Fruit fly (Drosophila melanogaster): ENCODE results near the gene RtcB.
A peak's percentile ranks its signal among the peaks of the same experiment; 100 is the strongest.

Gene RtcB

DNA sequence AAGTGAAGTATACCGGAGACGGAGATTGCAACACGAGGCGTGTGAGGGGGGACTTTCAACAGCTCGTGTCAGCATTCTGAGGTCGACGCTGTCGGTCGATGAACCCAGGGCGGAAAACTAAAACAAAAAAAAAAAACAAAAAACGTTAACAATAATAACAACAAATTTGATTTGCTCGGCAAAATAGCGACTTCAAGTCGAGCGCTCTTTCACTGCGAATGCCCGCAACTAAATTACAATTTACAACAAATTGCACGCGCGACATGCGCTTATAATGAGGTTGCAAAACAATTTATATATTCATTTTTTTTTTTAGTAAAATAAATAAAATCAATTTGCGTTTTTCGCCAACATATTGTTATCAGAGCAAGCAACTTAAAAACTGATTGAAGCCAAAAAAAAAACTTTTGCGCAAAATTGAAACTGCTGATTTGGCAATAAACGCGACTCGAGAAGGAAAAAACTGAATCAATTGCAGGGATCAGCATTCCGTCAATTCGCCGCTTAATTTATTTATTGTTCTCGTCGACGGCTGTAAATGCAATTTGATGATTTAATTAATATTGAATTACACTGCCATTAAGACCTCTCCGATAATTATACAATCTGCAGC lies 43.1 kb downstream of the RtcB start:
- TF ChIP-seq Hr4 (GFP tag; optimal IDR thresholded peaks at IDR 0.05) (no peak), svp (GFP tag) (peak; percentile 59), CG10669 (GFP tag; optimal IDR thresholded peaks at IDR 0.05) (no peak), achi (GFP tag; optimal IDR thresholded peaks at IDR 0.05) (no peak), eg (GFP tag; IDR thresholded peaks at IDR 0.05) (no peak), CG11902 (GFP tag; optimal IDR thresholded peaks at IDR 0.05) (no peak)

DNA sequence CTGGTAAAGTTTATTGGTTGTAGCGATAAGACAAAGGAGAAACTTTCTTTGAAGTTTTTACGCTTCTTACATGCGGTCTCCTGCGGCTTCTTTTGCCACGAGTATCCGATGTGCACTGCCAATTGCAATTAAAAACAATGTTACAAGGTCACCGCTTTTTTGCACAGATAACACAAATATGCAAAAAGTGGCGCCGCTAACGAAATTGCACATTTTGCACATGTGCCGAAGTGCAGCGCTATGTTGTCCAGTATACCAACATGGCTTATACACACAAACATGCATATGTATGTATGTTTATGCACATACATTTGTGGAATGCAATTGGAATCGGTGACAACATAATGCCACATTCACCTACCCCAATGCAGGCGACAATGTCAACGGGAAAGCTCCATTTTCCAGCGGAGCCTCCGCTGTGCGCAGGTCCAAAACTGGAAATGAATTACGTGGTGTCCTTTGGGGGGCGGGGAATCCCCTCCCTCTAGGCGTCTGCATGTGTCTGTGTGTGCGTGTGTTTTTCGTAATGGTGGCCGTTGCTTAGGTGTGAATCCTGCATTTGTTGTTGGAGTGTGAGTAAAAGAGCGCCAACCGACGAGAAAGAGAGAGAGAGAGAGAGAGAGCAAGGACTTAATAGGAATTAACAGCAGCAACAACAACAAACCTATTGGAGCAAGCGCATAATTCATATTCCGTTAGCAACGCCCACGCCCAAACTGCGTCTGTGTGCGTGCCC lies 49.0 kb downstream of the RtcB start:
- no peak for TF ChIP-seq cyc (GFP tag; optimal IDR thresholded peaks at IDR 0.05)
- no peak for TF ChIP-seq CG7368 (GFP tag; optimal IDR thresholded peaks at IDR 0.05)
- peak; percentile 45 for TF ChIP-seq svp (GFP tag)
- no peak for TF ChIP-seq CG8632 (GFP tag; optimal IDR thresholded peaks at IDR 0.05)

DNA sequence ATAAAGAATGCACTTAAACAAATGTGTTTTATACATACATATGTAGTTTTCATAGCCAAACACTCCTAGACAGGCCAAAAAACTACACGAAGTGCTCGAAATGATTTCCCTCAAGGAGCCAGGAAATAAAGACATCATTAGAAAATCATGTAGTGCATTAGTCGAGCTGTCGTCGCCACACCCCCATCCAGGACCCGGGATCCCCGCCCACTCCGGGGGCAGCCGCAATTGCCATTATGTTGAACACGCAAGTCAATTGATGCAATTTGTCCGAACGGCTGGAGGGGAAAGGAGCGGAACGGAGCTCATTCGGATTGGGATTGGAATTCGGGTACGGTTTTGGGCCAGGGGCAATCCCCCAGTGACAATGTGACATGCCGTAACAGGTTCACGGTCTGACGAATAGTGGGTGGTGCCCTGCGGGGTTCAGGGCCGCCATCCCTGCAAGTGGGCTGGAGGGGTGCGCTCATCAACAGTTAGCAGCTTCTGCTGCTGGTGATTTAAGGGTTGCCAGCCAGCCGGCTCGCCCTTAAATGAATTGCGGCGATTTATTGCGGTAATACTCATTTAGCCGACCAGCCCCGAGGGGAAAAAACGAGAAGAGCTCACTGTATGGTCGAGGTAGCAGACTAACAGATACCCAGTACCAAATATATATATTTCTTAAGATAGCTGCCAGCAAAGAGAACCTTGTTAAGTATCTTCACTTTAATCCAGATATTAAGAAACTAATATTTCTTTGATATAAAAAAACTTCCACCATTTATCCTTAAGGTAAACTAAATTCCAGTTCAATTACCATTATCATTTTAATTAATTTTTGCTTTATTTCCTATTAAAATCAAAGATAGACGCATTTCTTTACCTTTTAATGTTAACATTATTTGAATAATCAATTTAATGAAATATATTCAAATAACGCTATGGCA lies 50.2 kb downstream of the RtcB start:
- TF ChIP-seq pdm3 (GFP tag; optimal IDR thresholded peaks at IDR 0.05): no peak
- peak; percentile 23 for TF ChIP-seq svp (GFP tag)
- no peak for TF ChIP-seq vri (GFP tag; optimal IDR thresholded peaks at IDR 0.05)

Data from whole organism, prepupa.